Worm (Caenorhabditis elegans) whole organism, late embryonic: ENCODE results near the gene ZK1236.5.

Experiments used
- K02D7.2 ChIP-seq: sonication (generic microtip); optimal IDR thresholded peaks from 2 replicates; lab custom pipeline; 2017; ENCODE audit warnings: mild to moderate bottlenecking, missing genetic modification characterization, missing compliant biosample characterization
- ceh-2 ChIP-seq: sonication (generic microtip); optimal IDR thresholded peaks from 2 replicates; lab custom pipeline; 2016; ENCODE audit warnings: missing genotype, missing genetic modification characterization, missing compliant biosample characterization
- elt-4 ChIP-seq: sonication (generic microtip); optimal IDR thresholded peaks from 2 replicates; lab custom pipeline; 2016; ENCODE audit warnings: missing genetic modification characterization, missing compliant biosample characterization
- gmeb-2 ChIP-seq: sonication (generic microtip); optimal IDR thresholded peaks from 2 replicates; lab custom pipeline; 2016; ENCODE audit warnings: missing genetic modification characterization, inconsistent platforms, missing compliant biosample characterization
- hlh-8 ChIP-seq: sonication (generic microtip); optimal IDR thresholded peaks from 2 replicates; lab custom pipeline; 2016; ENCODE audit warnings: missing genotype, missing genetic modification characterization, missing compliant biosample characterization
- lin-11 ChIP-seq: fragments of 200-800 bp; sonication (Bioruptor generic); optimal IDR thresholded peaks from 2 replicates; lab custom pipeline; 2018; ENCODE audit warnings: mild to moderate bottlenecking, missing genetic modification characterization, missing compliant biosample characterization
- nhr-11 ChIP-seq: fragments of 150-350 bp; optimal IDR thresholded peaks from 2 replicates; lab custom pipeline; 2014; ENCODE audit warnings: missing biosample characterization, missing genetic modification characterization
- nhr-232 ChIP-seq: sonication (generic microtip); optimal IDR thresholded peaks from 2 replicates; lab custom pipeline; 2016; ENCODE audit warnings: missing genetic modification characterization, missing compliant biosample characterization
- pag-3 ChIP-seq: sonication (generic microtip); optimal IDR thresholded peaks from 2 replicates; lab custom pipeline; 2016; ENCODE audit warnings: missing compliant biosample characterization, missing genetic modification characterization, borderline replicate concordance
- tbx-2 ChIP-seq: sonication (generic microtip); optimal IDR thresholded peaks from 2 replicates; lab custom pipeline; 2016; ENCODE audit warnings: missing genetic modification characterization, missing compliant biosample characterization
- unc-86 ChIP-seq: sonication (generic microtip); optimal IDR thresholded peaks from 2 replicates; lab custom pipeline; 2016; ENCODE audit warnings: missing genetic modification characterization, missing compliant biosample characterization
- ztf-16 ChIP-seq: sonication (generic microtip); optimal IDR thresholded peaks from 2 replicates; lab custom pipeline; 2017; ENCODE audit warnings: missing genetic modification characterization, missing compliant biosample characterization

- TF ChIP-seq gmeb-2 (tag; lab: Kevin White, UChicago) (no peak), K02D7.2 (tag; lab: Kevin White, UChicago) (no peak), ztf-16 (tag; lab: Kevin White, UChicago) (no peak), nhr-11 (tag; lab: Kevin White, UChicago) (no peak), tbx-2 (tag; lab: Kevin White, UChicago) (no peak), hlh-8 (tag; lab: Kevin White, UChicago) (no peak), unc-86 (tag; lab: Kevin White, UChicago) (no peak), elt-4 (tag; lab: Kevin White, UChicago) (no peak), ceh-2 (no peak), pag-3 (tag; lab: Kevin White, UChicago) (no peak), lin-11 (no peak), nhr-232 (tag; lab: Kevin White, UChicago) (no peak)
These were observed at the start of gene ZK1236.5 for ce11 chrIII:8432143-8432542.
